Worm (Caenorhabditis elegans) whole organism, L4/young adult: ENCODE results near the gene ucr-2.1.

Experiments
- dao-5 ChIP-seq: sonication (generic microtip); optimal IDR thresholded peaks from 2 replicates; lab custom pipeline; 2016; ENCODE audit warnings: missing genotype, missing genetic modification characterization, moderate library complexity, missing compliant biosample characterization
- him-1 ChIP-seq: sonication (generic microtip); optimal IDR thresholded peaks from 2 replicates; lab custom pipeline; 2016; ENCODE audit warnings: missing genotype, missing genetic modification reagents, missing genetic modification characterization, missing compliant biosample characterization

DNA sequence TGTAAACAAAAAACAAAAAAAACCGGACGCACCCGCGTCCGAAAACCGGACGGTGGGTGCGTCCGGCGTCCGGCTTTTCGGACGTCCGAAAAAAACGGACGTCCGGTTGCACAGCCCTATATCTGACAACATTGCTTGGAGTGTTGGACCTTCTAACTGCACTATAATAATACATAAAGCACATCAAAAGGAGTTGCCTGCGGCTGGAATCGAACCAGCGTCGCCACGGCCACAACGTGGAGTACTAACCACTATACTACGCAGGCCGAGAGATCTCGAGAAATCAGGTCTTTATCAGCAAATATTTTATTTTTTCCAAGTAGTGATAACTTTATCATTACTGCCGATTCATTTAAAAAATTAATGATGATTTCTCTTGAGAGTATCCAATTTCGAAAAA, 24.9 kb upstream of the ucr-2.1 start:
- TF ChIP-seq dao-5 (tag; lab: Kevin White, UChicago) = no peak
- no peak for TF ChIP-seq him-1 (tag; lab: Kevin White, UChicago)
